Worm (Caenorhabditis elegans): ENCODE results near the gene nlp-67.

DNA sequence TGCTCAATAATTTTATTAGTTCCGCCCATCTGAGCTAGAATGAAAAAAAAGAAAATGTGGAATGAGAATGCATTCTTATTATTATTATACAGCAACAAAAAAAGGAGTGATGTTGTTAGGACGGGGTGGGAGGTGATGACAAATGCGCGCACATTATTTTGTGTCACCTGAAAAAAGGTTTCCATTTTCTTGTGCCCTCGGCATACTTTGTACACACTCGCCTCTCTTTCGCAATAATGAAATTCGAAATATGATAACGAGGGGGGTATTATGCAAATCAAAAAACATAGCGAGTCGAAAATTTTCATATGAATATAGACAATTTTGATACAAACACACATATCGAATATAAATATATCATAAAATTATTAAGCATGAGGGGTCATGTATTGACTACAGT, 24.8 kb upstream of the nlp-67 start:
- TF ChIP-seq ama-1 (optimal IDR thresholded peaks at IDR 0.05) (no peak), mep-1 (tag; optimal IDR thresholded peaks at IDR 0.05) (no peak), saeg-2 (GFP tag; IDR thresholded peaks at IDR 0.05) (no peak)

Data from whole organism, L4 larva.